Worm (Caenorhabditis elegans): ENCODE results near the gene asp-4.

DNA sequence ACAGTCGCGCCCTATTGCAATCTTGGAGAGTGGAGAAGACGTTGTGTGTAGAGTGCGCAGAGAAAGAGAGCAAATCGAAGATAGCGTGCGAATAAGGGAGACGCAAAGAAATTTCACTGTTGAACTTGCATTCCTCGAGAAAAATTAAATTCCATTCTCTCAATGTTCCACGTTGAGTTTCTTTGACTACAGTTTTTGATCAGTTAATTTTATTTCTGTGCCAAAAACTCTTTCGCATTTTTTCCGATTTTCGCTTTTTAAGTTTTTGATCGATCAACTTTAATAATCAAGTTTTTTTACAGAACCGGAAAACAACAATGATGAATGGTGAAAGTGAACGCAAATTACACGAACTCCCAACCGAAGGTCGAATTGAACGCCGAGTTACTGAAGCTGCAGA, 15.8 kb upstream of the asp-4 start, which contains the start of gene K08H2.3:
- no peak for TF ChIP-seq ZK546.5 (tag; optimal IDR thresholded peaks at IDR 0.05)
- no peak for TF ChIP-seq blmp-1 (tag; optimal IDR thresholded peaks at IDR 0.05; ENCODE audit: insufficient read depth)
- no peak for TF ChIP-seq unc-55 (GFP tag; optimal IDR thresholded peaks at IDR 0.05)
- TF ChIP-seq lin-39 (tag; optimal IDR thresholded peaks at IDR 0.05), result no peak
- TF ChIP-seq elt-1 (tag; optimal IDR thresholded peaks at IDR 0.05), result no peak
- TF ChIP-seq R02D3.7 (tag; optimal IDR thresholded peaks at IDR 0.05), result no peak
- no peak for TF ChIP-seq ztf-11 (tag; optimal IDR thresholded peaks at IDR 0.05)
- TF ChIP-seq unc-62 (GFP tag; optimal IDR thresholded peaks at IDR 0.05), result no peak
- no peak for TF ChIP-seq nhr-10 (tag; optimal IDR thresholded peaks at IDR 0.05)
- TF ChIP-seq nhr-12 (tag; optimal IDR thresholded peaks at IDR 0.05), result no peak
- no peak for TF ChIP-seq elt-3 (tag; optimal IDR thresholded peaks at IDR 0.05)
- no peak for TF ChIP-seq nhr-237 (tag; optimal IDR thresholded peaks at IDR 0.05)
- no peak for TF ChIP-seq lin-13 (GFP tag; optimal IDR thresholded peaks at IDR 0.05)
- no peak for TF ChIP-seq ama-1 (optimal IDR thresholded peaks at IDR 0.05)
